Worm (Caenorhabditis elegans) whole organism, midembryonic: ENCODE results near the gene fbxa-183.
A peak's percentile ranks its signal among the peaks of the same experiment; 100 is the strongest.

Source experiments
- T22C8.4 ChIP-seq: fragments of 200-800 bp; sonication (Bioruptor generic); IDR thresholded peaks from 2 replicates; pipeline ENCODE4 v1.3.6; 2022; ENCODE audit warnings: missing genetic modification characterization, missing compliant biosample characterization
- cog-1 ChIP-seq: sonication (generic microtip); optimal IDR thresholded peaks from 2 replicates; lab custom pipeline; 2016; ENCODE audit warnings: missing genetic modification characterization, missing compliant biosample characterization
- flt-1 ChIP-seq: fragments of 200-800 bp; sonication (Bioruptor generic); IDR thresholded peaks from 2 replicates; pipeline ENCODE4 v1.3.6; 2022; ENCODE audit warnings: missing genetic modification characterization, missing compliant biosample characterization
- klf-2 ChIP-seq: fragments of 200-800 bp; sonication (Bioruptor generic); conservative IDR thresholded peaks from 2 replicates; pipeline ENCODE4 v1.3.6; 2022; ENCODE audit warnings: missing genetic modification reagents, missing genetic modification characterization, missing compliant biosample characterization
- med-1 ChIP-seq: sonication (generic microtip); optimal IDR thresholded peaks from 2 replicates; lab custom pipeline; 2017; ENCODE audit warnings: missing genetic modification characterization, mild to moderate bottlenecking, missing compliant biosample characterization, antibody characterized with exemption, missing genetic modification reagents; ENCODE audit not compliant: insufficient read depth
- ref-1 ChIP-seq: fragments of 200-800 bp; sonication (Bioruptor generic); conservative IDR thresholded peaks from 2 replicates; pipeline ENCODE4 v1.3.6; 2022; ENCODE audit warnings: missing genetic modification reagents, missing genetic modification characterization, missing compliant biosample characterization
- tab-1 ChIP-seq: fragments of 200-800 bp; sonication (Bioruptor generic); IDR thresholded peaks from 2 replicates; pipeline ENCODE4 v1.3.6; 2022; ENCODE audit warnings: missing genetic modification characterization, missing compliant biosample characterization
- ztf-23 ChIP-seq: fragments of 200-800 bp; sonication (Bioruptor generic); IDR thresholded peaks from 2 replicates; pipeline ENCODE4 v1.3.6; 2022; ENCODE audit warnings: missing genetic modification reagents, missing genetic modification characterization, missing compliant biosample characterization
- ztf-29 ChIP-seq: fragments of 200-800 bp; sonication (Bioruptor generic); IDR thresholded peaks from 2 replicates; pipeline ENCODE4 v1.3.6; 2022; ENCODE audit warnings: missing genetic modification reagents, missing genetic modification characterization, missing compliant biosample characterization

The fbxa-183 gene

ce11 chrV:5760132-5760531 is 22.5 kb downstream of the fbxa-183 start, which contains the start of gene C53A3.1:
TSS of gene C53A3.1 (minus strand) at chrV:5760232.
- TF ChIP-seq klf-2 (GFP tag; lab: Robert Waterston, UW) (no peak), ref-1 (GFP tag; lab: Robert Waterston, UW) (no peak), flt-1 (GFP tag; lab: Robert Waterston, UW) (no peak), T22C8.4 (GFP tag; lab: Robert Waterston, UW) (no peak), tab-1 (GFP tag; lab: Robert Waterston, UW) (no peak), ztf-29 (GFP tag; lab: Robert Waterston, UW) (no peak), cog-1 (tag; lab: Kevin White, UChicago) (no peak), ztf-23 (no peak), med-1 (no peak)

- TF ChIP-seq T22C8.4 (GFP tag; lab: Robert Waterston, UW): no peak
- TF ChIP-seq flt-1 (GFP tag; lab: Robert Waterston, UW): no peak
- TF ChIP-seq klf-2 (GFP tag; lab: Robert Waterston, UW): no peak
- no peak for TF ChIP-seq tab-1 (GFP tag; lab: Robert Waterston, UW)
- no peak for TF ChIP-seq ref-1 (GFP tag; lab: Robert Waterston, UW)
- TF ChIP-seq cog-1 (tag; lab: Kevin White, UChicago): no peak
- TF ChIP-seq med-1: no peak
- no peak for TF ChIP-seq ztf-29 (GFP tag; lab: Robert Waterston, UW)
- TF ChIP-seq ztf-23: no peak
Measured at ce11 chrV:5758780-5759179, 23.8 kb downstream of the fbxa-183 start, which contains the start of gene C53A3.4. TSS of gene C53A3.4 (minus strand) at chrV:5758880.

ce11 chrV:5756193-5756592 is 26.4 kb downstream of the fbxa-183 start, which contains the start of gene C53A3.3:
TSS of gene C53A3.3 (plus strand) at chrV:5756493.
- TF ChIP-seq cog-1 (tag; lab: Kevin White, UChicago) (no peak), ztf-29 (GFP tag; lab: Robert Waterston, UW) (no peak), tab-1 (GFP tag; lab: Robert Waterston, UW) (no peak), med-1 (no peak)

ce11 chrV:5755203-5755693 is 27.3 kb downstream of the fbxa-183 start, which contains the start of gene K09H11.11:
TSS of gene K09H11.11 (minus strand) at chrV:5755253.
- peak; percentile 42; the same call in 1 of the 2 replicates for TF ChIP-seq ref-1 (GFP tag; lab: Robert Waterston, UW)

DNA sequence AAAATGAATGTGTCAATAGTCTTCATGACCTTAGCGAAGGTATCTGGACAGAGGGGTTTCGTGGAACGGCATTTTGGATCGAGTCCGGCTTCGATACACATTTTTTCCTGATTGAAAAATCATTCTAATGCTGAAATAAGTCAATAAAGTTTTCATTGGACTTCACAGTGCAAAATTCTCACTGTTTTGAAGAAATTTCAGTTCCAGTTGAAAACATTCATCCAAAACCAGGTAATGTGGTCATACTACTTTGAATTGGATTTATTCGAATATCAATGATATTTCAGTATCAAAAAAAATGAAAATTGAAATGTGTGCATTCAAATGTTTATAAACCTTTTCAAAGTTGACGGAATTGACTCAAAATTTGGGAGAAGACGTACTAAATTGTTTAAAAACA is 29.2 kb downstream of the fbxa-183 start, which contains the start of gene pgph-1:
TSS of gene pgph-1 (minus strand) at position 101 of the 400 bp plus-strand sequence.
- TF ChIP-seq ztf-29 (GFP tag; lab: Robert Waterston, UW) (no peak), T22C8.4 (GFP tag; lab: Robert Waterston, UW) (no peak), med-1 (no peak), tab-1 (GFP tag; lab: Robert Waterston, UW) (no peak), klf-2 (GFP tag; lab: Robert Waterston, UW) (no peak), cog-1 (tag; lab: Kevin White, UChicago) (no peak), ref-1 (GFP tag; lab: Robert Waterston, UW) (no peak)

DNA sequence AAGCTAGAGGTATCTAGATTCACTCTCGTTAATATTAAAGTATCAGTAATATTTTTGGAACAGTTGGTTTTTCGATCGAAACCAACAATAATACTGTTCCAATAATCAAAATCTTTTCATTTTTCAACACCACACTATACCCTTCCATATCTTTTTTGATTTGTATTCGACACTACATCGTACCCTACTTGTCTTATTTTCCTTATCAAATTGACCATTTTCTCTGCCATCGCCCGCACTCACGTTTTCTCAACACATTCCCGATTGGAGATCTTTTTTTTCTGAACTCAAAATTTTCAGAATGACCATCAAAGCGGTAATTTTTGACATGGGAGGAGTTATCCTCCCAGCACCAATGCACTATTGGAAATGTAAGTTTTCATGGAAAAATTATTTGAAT is 35.1 kb downstream of the fbxa-183 start, which contains the start of gene acds-10:
TSS of gene acds-10 (plus strand) at position 301 of the 400 bp plus-strand sequence.
- no peak for TF ChIP-seq ztf-23
- no peak for TF ChIP-seq T22C8.4 (GFP tag; lab: Robert Waterston, UW)
- no peak for TF ChIP-seq flt-1 (GFP tag; lab: Robert Waterston, UW)
- no peak for TF ChIP-seq ztf-29 (GFP tag; lab: Robert Waterston, UW)
- no peak for TF ChIP-seq ref-1 (GFP tag; lab: Robert Waterston, UW)
- no peak for TF ChIP-seq klf-2 (GFP tag; lab: Robert Waterston, UW)
- TF ChIP-seq med-1: no peak
- no peak for TF ChIP-seq tab-1 (GFP tag; lab: Robert Waterston, UW)
- TF ChIP-seq cog-1 (tag; lab: Kevin White, UChicago): no peak

DNA sequence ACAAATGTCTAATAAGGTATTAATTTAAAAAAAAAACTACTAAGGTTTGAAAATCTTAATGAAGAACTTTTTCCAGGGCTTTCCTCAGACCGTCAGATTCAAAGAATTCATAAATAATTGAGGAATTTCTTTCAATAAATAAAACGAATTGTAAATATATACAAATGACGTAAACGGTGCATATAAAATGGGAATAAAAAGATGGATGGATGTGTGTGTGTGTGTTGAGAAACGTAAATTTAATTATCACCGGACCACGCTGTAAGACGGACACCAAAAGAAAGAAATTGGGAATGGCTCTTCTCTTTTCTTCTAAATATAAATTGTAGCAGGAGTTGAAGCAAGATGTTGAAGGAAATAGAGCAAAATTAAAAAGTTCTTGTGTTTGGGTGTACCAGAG is 36.4 kb downstream of the fbxa-183 start:
- TF ChIP-seq klf-2 (GFP tag; lab: Robert Waterston, UW) (no peak), cog-1 (tag; lab: Kevin White, UChicago) (no peak), ref-1 (GFP tag; lab: Robert Waterston, UW) (no peak), T22C8.4 (GFP tag; lab: Robert Waterston, UW) (no peak), ztf-29 (GFP tag; lab: Robert Waterston, UW) (no peak), tab-1 (GFP tag; lab: Robert Waterston, UW) (no peak), med-1 (no peak), ztf-23 (no peak), flt-1 (GFP tag; lab: Robert Waterston, UW) (no peak)

- TF ChIP-seq cog-1 (tag; lab: Kevin White, UChicago): no peak
- no peak for TF ChIP-seq T22C8.4 (GFP tag; lab: Robert Waterston, UW)
- no peak for TF ChIP-seq tab-1 (GFP tag; lab: Robert Waterston, UW)
- TF ChIP-seq klf-2 (GFP tag; lab: Robert Waterston, UW): no peak
Measured at ce11 chrV:5741237-5741636, 41.4 kb downstream of the fbxa-183 start.

DNA sequence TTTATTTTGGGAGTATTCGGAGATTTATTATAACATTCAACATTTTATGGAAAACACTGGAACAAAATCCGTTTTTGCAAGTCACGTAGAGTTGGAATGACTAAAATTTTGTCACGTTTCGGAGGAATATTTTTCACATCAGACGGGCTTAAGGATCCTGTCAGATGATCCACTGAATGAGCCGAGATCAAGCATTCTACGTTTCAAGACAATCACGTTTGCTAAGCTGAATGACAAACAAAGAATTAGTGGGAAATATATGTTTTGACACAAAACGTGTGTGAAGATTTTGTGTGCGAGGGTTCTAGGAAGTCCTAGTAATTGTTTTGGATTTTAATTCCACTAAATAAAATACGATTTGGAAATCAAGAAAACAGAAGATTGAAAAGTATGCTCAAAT is 43.1 kb downstream of the fbxa-183 start:
- TF ChIP-seq klf-2 (GFP tag; lab: Robert Waterston, UW) (no peak), ztf-29 (GFP tag; lab: Robert Waterston, UW) (no peak), ref-1 (GFP tag; lab: Robert Waterston, UW) (no peak), tab-1 (GFP tag; lab: Robert Waterston, UW) (no peak), flt-1 (GFP tag; lab: Robert Waterston, UW) (no peak), cog-1 (tag; lab: Kevin White, UChicago) (no peak), T22C8.4 (GFP tag; lab: Robert Waterston, UW) (no peak), ztf-23 (no peak), med-1 (no peak)

DNA sequence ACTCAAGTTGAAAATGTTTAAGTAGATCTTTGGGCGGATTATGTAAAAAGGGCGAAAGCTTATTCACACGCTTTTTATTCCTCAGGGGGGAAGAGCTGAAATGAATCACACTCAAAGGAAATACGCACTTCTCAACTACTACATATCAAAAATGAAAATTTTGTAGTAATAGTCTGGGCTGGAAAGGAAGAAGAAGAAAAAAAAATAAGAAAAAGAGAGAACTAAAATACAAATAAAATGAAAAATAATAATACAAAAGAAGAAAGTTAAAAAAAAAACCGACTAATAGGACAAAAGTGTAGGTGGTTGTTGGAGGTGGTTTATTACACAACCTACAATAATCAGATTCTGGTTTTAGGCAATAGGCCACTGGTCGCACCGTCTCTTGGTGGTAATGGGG is 46.5 kb downstream of the fbxa-183 start, which contains the start of gene K09H11.6:
TSS of gene K09H11.6 (minus strand) at position 101 of the 400 bp plus-strand sequence.
- TF ChIP-seq klf-2 (GFP tag; lab: Robert Waterston, UW) (no peak), ref-1 (GFP tag; lab: Robert Waterston, UW) (no peak), ztf-29 (GFP tag; lab: Robert Waterston, UW) (no peak), T22C8.4 (GFP tag; lab: Robert Waterston, UW) (no peak), ztf-23 (no peak)
